Worm (Caenorhabditis elegans) whole organism, young adult: Measurements from ENCODE around the gene R05H5.4.

Experiments
- F10E7.11 ChIP-seq: sonication (generic microtip); optimal IDR thresholded peaks from 2 replicates; lab custom pipeline; 2017; ENCODE audit warnings: mild to moderate bottlenecking, missing genetic modification characterization, moderate library complexity, missing compliant biosample characterization
- bed-2 ChIP-seq: fragments of 200-800 bp; sonication (Bioruptor generic); IDR thresholded peaks from 2 replicates; pipeline ENCODE4 v1.3.6; 2022; ENCODE audit warnings: missing genetic modification reagents, missing genetic modification characterization, missing compliant biosample characterization
- snpc-4 ChIP-seq, 5 experiments: fragments of 150-350 bp in 1 of 5; sonication (generic microtip) in 4 of 5; optimal IDR thresholded peaks; 2 replicates each; lab custom pipeline; 2014 to 2018; ENCODE audit warnings: missing genetic modification characterization in 5 of 5, missing biosample characterization in 3 of 5, antibody characterized with exemption in 2 of 5, mild to moderate bottlenecking in 2 of 5, missing compliant biosample characterization in 2 of 5, missing genotype in 2 of 5, moderate library complexity in 2 of 5, missing genetic modification reagents in 1 of 5

ce11 chrII:10230972-10231371 lies 31.2 kb upstream of the R05H5.4 start, which contains the start of gene T01E8.8:
- TF ChIP-seq bed-2, result no peak
- no peak for TF ChIP-seq F10E7.11
- TF ChIP-seq snpc-4 (GFP tag; optimal IDR thresholded peaks at IDR 0.05; lab: Kevin White, UChicago), result no peak
- no peak for TF ChIP-seq snpc-4 (tag; optimal IDR thresholded peaks at IDR 0.05; lab: Kevin White, UChicago)
